Worm (Caenorhabditis elegans): ENCODE measurements around the gene sir-2.2.

The sir-2.2 gene

DNA sequence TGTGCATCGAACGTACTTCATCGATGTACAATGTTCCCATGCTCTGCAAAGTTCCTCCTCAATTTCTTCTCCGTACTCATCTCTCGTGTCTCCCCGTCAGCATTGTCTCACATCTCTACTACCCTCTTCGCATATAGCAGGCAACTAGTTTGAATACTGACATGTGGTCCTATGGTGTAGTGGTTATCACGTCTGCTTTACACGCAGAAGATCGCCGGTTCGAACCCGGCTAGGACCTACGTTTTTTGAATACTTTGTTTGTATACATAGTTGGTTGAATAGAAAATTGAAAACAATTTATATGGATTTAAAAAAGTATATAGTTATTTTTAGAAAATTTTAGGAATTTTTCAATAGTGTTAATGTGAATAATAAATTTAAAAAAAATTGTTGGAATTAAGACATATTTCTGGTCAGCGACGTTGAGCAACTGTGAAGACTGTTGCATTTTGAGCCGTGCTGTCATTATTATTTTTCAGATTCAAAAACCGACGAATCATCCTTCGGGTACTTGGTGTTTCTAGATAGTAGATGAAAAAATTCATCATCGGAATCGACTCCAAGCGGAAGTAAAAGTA lies 20.9 kb upstream of the sir-2.2 start:
- TF ChIP-seq efl-1 (GFP tag; optimal IDR thresholded peaks at IDR 0.05) (no peak), pbrm-1 (GFP tag; IDR thresholded peaks at IDR 0.05) (peak; percentile 89), ceh-27 (GFP tag; optimal IDR thresholded peaks at IDR 0.05) (peak; percentile 85), zfh-2 (GFP tag; conservative IDR thresholded peaks at IDR 0.05) (no peak), zim-3 (tag; optimal IDR thresholded peaks at IDR 0.05) (peak; percentile 91), lin-26 (GFP tag; IDR thresholded peaks at IDR 0.05) (peak; percentile 97), unc-62 (GFP tag; optimal IDR thresholded peaks at IDR 0.05) (no peak), gei-17 (GFP tag; optimal IDR thresholded peaks at IDR 0.05) (peak; percentile 70), attf-5 (GFP tag; optimal IDR thresholded peaks at IDR 0.05) (peak; percentile 81), C06A6.2 (GFP tag; conservative IDR thresholded peaks at IDR 0.05) (peak; percentile 71), hrde-1 (tag; optimal IDR thresholded peaks at IDR 0.05; ENCODE audit: borderline replicate concordance) (peak; percentile 90), hlh-12 (tag; optimal IDR thresholded peaks at IDR 0.05) (peak; percentile 89), ceh-58 (GFP tag; IDR thresholded peaks at IDR 0.05) (0 out of 2 replicates have a peak, but pooled peaks have one; percentile 22), bed-2 (GFP tag; IDR thresholded peaks at IDR 0.05) (peak; percentile 57; the same call in 1 of the 2 replicates), ztf-6 (GFP tag; IDR thresholded peaks at IDR 0.05) (no peak), lsy-27 (tag; optimal IDR thresholded peaks at IDR 0.05; ENCODE audit: borderline replicate concordance, insufficient read depth) (peak; percentile 76), egrh-3 (GFP tag; IDR thresholded peaks at IDR 0.05) (peak; percentile 31; the same call in 1 of the 2 replicates), ceh-91 (GFP tag; IDR thresholded peaks at IDR 0.05) (no peak), nhr-27 (tag; optimal IDR thresholded peaks at IDR 0.05) (peak; percentile 86), lin-54 (GFP tag; optimal IDR thresholded peaks at IDR 0.05) (no peak), Y79H2A.3 (GFP tag; conservative IDR thresholded peaks at IDR 0.05) (0 out of 2 replicates have a peak, but pooled peaks have one; percentile 34), snpc-3.4 (tag; optimal IDR thresholded peaks at IDR 0.05) (peak; percentile 93), nhr-80 (tag; optimal IDR thresholded peaks at IDR 0.05) (peak; percentile 43), die-1 (tag; optimal IDR thresholded peaks at IDR 0.05) (peak; percentile 95), mes-4 (tag; optimal IDR thresholded peaks at IDR 0.05) (peak; percentile 85), ccch-3 (GFP tag; optimal IDR thresholded peaks at IDR 0.05) (peak; percentile 52), nfya-2 (GFP tag; IDR thresholded peaks at IDR 0.05) (no peak), B0035.1 (tag; optimal IDR thresholded peaks at IDR 0.05) (peak; percentile 89), nfya-1 (tag; optimal IDR thresholded peaks at IDR 0.05; ENCODE audit: borderline replicate concordance, insufficient read depth) (no peak), mcd-1 (GFP tag; IDR thresholded peaks at IDR 0.05) (no peak; the same call in none of the 2 replicates), hlh-26 (GFP tag; conservative IDR thresholded peaks at IDR 0.05) (0 out of 2 replicates have a peak, but pooled peaks have one; percentile 33), lir-1 (GFP tag; conservative IDR thresholded peaks at IDR 0.05) (no peak), egl-18 (GFP tag; IDR thresholded peaks at IDR 0.05) (peak; percentile 79; the same call in 1 of the 2 replicates), sdz-38 (tag; optimal IDR thresholded peaks at IDR 0.05) (no peak), fkh-3 (tag; optimal IDR thresholded peaks at IDR 0.05) (peak; percentile 95), ZK185.1 (tag; optimal IDR thresholded peaks at IDR 0.05; ENCODE audit: poor library complexity, severe bottlenecking) (peak; percentile 94), snpc-1.3 (tag; optimal IDR thresholded peaks at IDR 0.05; ENCODE audit: insufficient read depth) (peak; percentile 91), dpl-1 (GFP tag; optimal IDR thresholded peaks at IDR 0.05) (peak; percentile 12), ets-4 (GFP tag; optimal IDR thresholded peaks at IDR 0.05) (peak; percentile 63), aptf-2 (GFP tag; conservative IDR thresholded peaks at IDR 0.05) (no peak), cebp-1 (GFP tag; IDR thresholded peaks at IDR 0.05) (peak; percentile 65; the same call in 1 of the 2 replicates), cebp-1 (tag; optimal IDR thresholded peaks at IDR 0.05) (no peak), ztf-28 (GFP tag; IDR thresholded peaks at IDR 0.05) (peak; percentile 64; the same call in 1 of the 2 replicates), lin-35 (GFP tag; optimal IDR thresholded peaks at IDR 0.05) (peak in 2 of 3 experiments; percentile 1 to 83), ceh-79 (tag; optimal IDR thresholded peaks at IDR 0.05) (peak; percentile 95), F33H1.4 (GFP tag; IDR thresholded peaks at IDR 0.05) (no peak), B0336.3 (GFP tag; IDR thresholded peaks at IDR 0.05) (no peak; the same call in 1 of the 2 replicates)

Data from whole organism, young adult.